In the genomic region with DNA sequence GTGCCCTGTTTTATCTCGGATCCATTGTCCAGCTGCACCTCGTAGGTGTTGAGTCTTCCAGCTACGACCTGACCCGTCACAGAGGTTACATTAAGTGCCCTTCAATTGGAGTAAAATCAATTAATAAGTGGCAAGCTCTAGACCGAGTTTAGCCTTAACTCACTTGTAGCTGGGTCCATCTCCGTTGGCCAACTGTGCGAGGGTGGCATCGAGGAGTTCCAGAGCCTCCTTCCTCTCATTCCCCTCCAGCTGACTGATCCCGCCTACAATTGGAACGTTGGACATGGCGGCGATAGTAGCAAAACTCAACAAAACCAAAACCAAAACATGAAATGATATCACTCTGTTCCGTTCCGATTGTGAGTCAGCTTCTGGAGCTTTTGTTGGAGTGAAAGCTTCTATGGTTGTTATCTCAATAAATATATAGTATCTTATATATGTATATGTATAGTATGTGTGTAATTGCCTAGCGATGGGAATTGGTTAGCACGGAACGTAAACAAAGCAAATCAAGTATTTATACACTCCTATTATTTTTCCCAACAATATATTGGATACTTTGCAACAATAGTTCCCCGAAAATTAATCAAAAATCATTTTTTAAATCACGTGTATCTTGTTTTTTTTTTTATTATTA, we compare ENCODE assay signal across 1 fruit fly cellular context.
A peak's percentile ranks its signal among the peaks of the same experiment; 100 is the strongest.
TF ChIP-seq lines count a peak whose summit lies in the region.

Gene CG8066, minus strand, starts transcription at position 347 of the 637 bp plus-strand sequence.

TF ChIP-seq in whole organism, embryonic, 481 proteins besides CTCF, POLR2A, EP300 and RAD21 (continued from another document):
- TF ChIP-seq nerfin-2 (GFP tag; IDR thresholded peaks at IDR 0.05; lab: Robert Waterston, UW; ENCODE audit: partially characterized antibody) (no peak), hkb (optimal IDR thresholded peaks at IDR 0.05; lab: Kevin White, UChicago) (no peak), hkb (GFP tag; IDR thresholded peaks at IDR 0.05; lab: Robert Waterston, UW) (0 out of 2 replicates have a peak, but pooled peaks have one; percentile 21), CG10274 (GFP tag; optimal IDR thresholded peaks at IDR 0.05; lab: Kevin White, UChicago) (no peak)
